Worm (Caenorhabditis elegans) whole organism, young adult: ENCODE measurements around the gene F35G2.1.
"Not testable (repeated sequence)": the region's sequence is repeated elsewhere in the genome, so short reads cannot be mapped to it uniquely, and the experiment has no call there.

Experiments
- B0336.3 ChIP-seq: fragments of 200-800 bp; sonication (Bioruptor generic); IDR thresholded peaks from 2 replicates; pipeline ENCODE4 v1.3.6; 2022; ENCODE audit warnings: missing genetic modification characterization, missing compliant biosample characterization
- D2030.7 ChIP-seq: fragments of 200-800 bp; sonication (Bioruptor generic); IDR thresholded peaks from 2 replicates; pipeline ENCODE4 v1.3.6; 2022; ENCODE audit warnings: missing genetic modification reagents, missing genetic modification characterization, missing compliant biosample characterization
- F39B2.1 ChIP-seq: fragments of 200-800 bp; sonication (Bioruptor generic); IDR thresholded peaks from 2 replicates; pipeline ENCODE4 v1.3.6; 2022; ENCODE audit warnings: missing genetic modification reagents, missing genetic modification characterization, missing compliant biosample characterization
- K12H6.12 ChIP-seq: fragments of 200-800 bp; sonication (Bioruptor generic); optimal IDR thresholded peaks from 2 replicates; lab custom pipeline; 2018; ENCODE audit warnings: mild to moderate bottlenecking, missing genetic modification characterization, missing compliant biosample characterization
- T26A5.8 ChIP-seq: sonication (generic microtip); optimal IDR thresholded peaks from 2 replicates; lab custom pipeline; 2016; ENCODE audit warnings: missing genetic modification characterization, missing compliant biosample characterization
- Y67H2A.10 ChIP-seq: fragments of 200-800 bp; sonication (Bioruptor generic); conservative IDR thresholded peaks from 2 replicates; pipeline ENCODE4 v1.3.6; 2022; ENCODE audit warnings: missing genetic modification reagents, missing genetic modification characterization, missing compliant biosample characterization
- Y79H2A.3 ChIP-seq: fragments of 200-800 bp; sonication (Bioruptor generic); conservative IDR thresholded peaks from 2 replicates; pipeline ENCODE4 v1.3.6; 2022; ENCODE audit warnings: missing genetic modification reagents, missing genetic modification characterization, missing compliant biosample characterization
- cebp-1 ChIP-seq, 2 experiments: fragments of 200-800 bp in 1 of 2; sonication (Bioruptor generic) in 1 of 2; sonication (generic microtip) in 1 of 2; IDR thresholded peaks in 1 of 2; optimal IDR thresholded peaks in 1 of 2; 2 replicates each; pipeline versions ENCODE4 v1.3.6 to Lab custom; 2017 to 2022; ENCODE audit warnings: missing compliant biosample characterization in 2 of 2, missing genetic modification characterization in 2 of 2, mild to moderate bottlenecking in 1 of 2, missing genetic modification reagents in 1 of 2, moderate library complexity in 1 of 2
- cebp-2 ChIP-seq: fragments of 200-800 bp; sonication (Bioruptor generic); IDR thresholded peaks from 2 replicates; pipeline ENCODE4 v1.3.6; 2022; ENCODE audit warnings: missing genetic modification characterization, missing compliant biosample characterization
- ceh-40 ChIP-seq: fragments of 200-800 bp; sonication (Bioruptor generic); IDR thresholded peaks from 2 replicates; pipeline ENCODE4 v1.3.6; 2022; ENCODE audit warnings: missing genetic modification characterization, missing compliant biosample characterization
- ceh-79 ChIP-seq: sonication (generic microtip); optimal IDR thresholded peaks from 2 replicates; lab custom pipeline; 2017; ENCODE audit warnings: mild to moderate bottlenecking, missing genetic modification characterization, missing compliant biosample characterization
- dox-1 ChIP-seq: fragments of 200-800 bp; sonication (Bioruptor generic); IDR thresholded peaks from 2 replicates; pipeline ENCODE4 v1.3.6; 2022; ENCODE audit warnings: missing genetic modification reagents, missing genetic modification characterization, missing compliant biosample characterization
- dpff-1 ChIP-seq: sonication (generic microtip); optimal IDR thresholded peaks from 2 replicates; lab custom pipeline; 2017; ENCODE audit warnings: mild to moderate bottlenecking, missing genetic modification characterization, missing compliant biosample characterization
- dpl-1 ChIP-seq: fragments of 150-350 bp; optimal IDR thresholded peaks from 2 replicates; lab custom pipeline; 2014; ENCODE audit warnings: missing biosample characterization, missing genetic modification reagents, missing genetic modification characterization
- ekl-4 ChIP-seq: fragments of 200-800 bp; sonication (Bioruptor generic); IDR thresholded peaks from 2 replicates; pipeline ENCODE4 v1.3.6; 2022; ENCODE audit warnings: missing genetic modification reagents, missing genetic modification characterization, missing compliant biosample characterization
- hlh-12 ChIP-seq: sonication (generic microtip); optimal IDR thresholded peaks from 2 replicates; lab custom pipeline; 2016; ENCODE audit warnings: missing genetic modification characterization, missing compliant biosample characterization
- lag-1 ChIP-seq: fragments of 200-800 bp; sonication (Bioruptor generic); IDR thresholded peaks from 2 replicates; pipeline ENCODE4 v1.3.6; 2022; ENCODE audit warnings: missing genetic modification reagents, missing genetic modification characterization, missing compliant biosample characterization
- madf-3 ChIP-seq: fragments of 200-800 bp; sonication (Bioruptor generic); IDR thresholded peaks from 2 replicates; pipeline ENCODE4 v1.3.6; 2022; ENCODE audit warnings: missing genetic modification reagents, missing genetic modification characterization, missing compliant biosample characterization
- madf-6 ChIP-seq: fragments of 200-800 bp; sonication (Bioruptor generic); IDR thresholded peaks from 2 replicates; pipeline ENCODE4 v1.3.6; 2022; ENCODE audit warnings: missing genetic modification reagents, missing genetic modification characterization, missing compliant biosample characterization
- madf-8 ChIP-seq: fragments of 200-800 bp; sonication (Bioruptor generic); conservative IDR thresholded peaks from 2 replicates; pipeline ENCODE4 v1.3.6; 2022; ENCODE audit warnings: missing genetic modification reagents, missing genetic modification characterization, missing compliant biosample characterization
- mxl-1 ChIP-seq: sonication (generic microtip); optimal IDR thresholded peaks from 2 replicates; lab custom pipeline; 2016; ENCODE audit warnings: missing genetic modification characterization, missing compliant biosample characterization
- nhr-80 ChIP-seq: sonication (generic microtip); optimal IDR thresholded peaks from 2 replicates; lab custom pipeline; 2016; ENCODE audit warnings: missing genetic modification characterization, missing compliant biosample characterization
- sptf-2 ChIP-seq: fragments of 200-800 bp; sonication (Bioruptor generic); optimal IDR thresholded peaks from 2 replicates; lab custom pipeline; 2018; ENCODE audit warnings: mild to moderate bottlenecking, missing genetic modification characterization, missing compliant biosample characterization
- tbp1 ChIP-seq: fragments of 200-800 bp; sonication (Bioruptor generic); optimal IDR thresholded peaks from 2 replicates; lab custom pipeline; 2018; ENCODE audit warnings: mild to moderate bottlenecking, missing genetic modification characterization, missing compliant biosample characterization
- tbx-9 ChIP-seq: sonication (generic microtip); optimal IDR thresholded peaks from 2 replicates; lab custom pipeline; 2016; ENCODE audit warnings: borderline replicate concordance, missing genetic modification characterization, inconsistent platforms, missing compliant biosample characterization
- ztf-22 ChIP-seq: fragments of 200-800 bp; sonication (Bioruptor generic); optimal IDR thresholded peaks from 2 replicates; lab custom pipeline; 2018; ENCODE audit warnings: mild to moderate bottlenecking, missing genetic modification characterization, moderate library complexity, missing compliant biosample characterization
- ztf-6 ChIP-seq: fragments of 200-800 bp; sonication (Bioruptor generic); IDR thresholded peaks from 2 replicates; pipeline ENCODE4 v1.3.6; 2022; ENCODE audit warnings: missing genetic modification reagents, missing genetic modification characterization, missing compliant biosample characterization

F35G2.1 gene

DNA sequence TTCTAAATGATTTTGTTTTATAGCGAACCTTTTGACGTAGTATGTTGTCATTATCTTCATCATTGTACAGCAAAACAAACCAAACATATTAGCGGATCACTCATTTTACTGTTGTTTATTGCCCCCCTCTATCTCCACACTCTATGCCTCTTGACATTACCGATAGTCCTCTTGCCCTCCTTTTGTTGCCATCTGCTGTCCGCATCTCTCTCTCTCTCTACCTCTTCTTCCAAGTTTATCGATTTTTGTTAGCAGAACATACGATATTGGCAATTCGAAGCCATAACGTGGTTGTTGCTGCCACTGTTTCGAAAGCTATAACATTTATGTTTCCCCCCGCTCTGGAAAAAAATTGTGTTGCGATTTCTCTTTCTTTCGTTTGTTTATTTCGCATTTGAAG, 45.1 kb upstream of the F35G2.1 start:
- no peak for TF ChIP-seq K12H6.12 (tag; lab: Kevin White, UChicago)

DNA sequence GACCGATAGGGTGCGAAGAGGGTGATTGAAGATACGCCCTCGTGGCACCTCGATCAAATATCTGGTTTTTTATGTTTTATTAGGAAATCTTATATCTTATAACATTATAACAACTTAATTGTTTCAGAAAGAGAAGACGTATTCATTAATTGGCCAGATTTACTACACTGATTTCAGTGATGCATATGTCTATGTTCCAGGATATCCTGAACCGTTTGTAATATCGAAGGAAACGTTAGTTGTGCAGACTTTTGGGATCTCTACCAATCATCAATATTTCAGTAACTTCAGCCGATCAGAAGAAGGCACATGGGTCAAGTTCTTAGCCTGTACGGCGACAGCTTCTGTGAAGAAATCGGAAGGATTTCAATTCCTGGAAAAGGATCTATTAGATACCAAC, 42.6 kb upstream of the F35G2.1 start:
- TF ChIP-seq mxl-1 (tag; lab: Kevin White, UChicago) (no peak), ekl-4 (GFP tag; lab: Robert Waterston, UW) (no peak), tbp1 (GFP tag; lab: Kevin White, UChicago) (no peak), ztf-6 (no peak), sptf-2 (GFP tag; lab: Kevin White, UChicago) (no peak), tbx-9 (no peak), dpff-1 (tag; lab: Kevin White, UChicago) (no peak), madf-8 (no peak), ceh-40 (GFP tag; lab: Robert Waterston, UW) (no peak), dpl-1 (GFP tag; lab: Kevin White, UChicago) (no peak), D2030.7 (GFP tag; lab: Robert Waterston, UW) (no peak), madf-3 (no peak), F39B2.1 (no peak), T26A5.8 (tag; lab: Kevin White, UChicago) (no peak), B0336.3 (GFP tag; lab: Robert Waterston, UW) (no peak), Y79H2A.3 (no peak), Y67H2A.10 (GFP tag; lab: Robert Waterston, UW) (no peak), ztf-22 (GFP tag; lab: Kevin White, UChicago) (no peak), hlh-12 (no peak), cebp-1 (GFP tag; IDR thresholded peaks at IDR 0.05; lab: Robert Waterston, UW) (no peak), cebp-1 (tag; optimal IDR thresholded peaks at IDR 0.05; lab: Kevin White, UChicago) (no peak)

DNA sequence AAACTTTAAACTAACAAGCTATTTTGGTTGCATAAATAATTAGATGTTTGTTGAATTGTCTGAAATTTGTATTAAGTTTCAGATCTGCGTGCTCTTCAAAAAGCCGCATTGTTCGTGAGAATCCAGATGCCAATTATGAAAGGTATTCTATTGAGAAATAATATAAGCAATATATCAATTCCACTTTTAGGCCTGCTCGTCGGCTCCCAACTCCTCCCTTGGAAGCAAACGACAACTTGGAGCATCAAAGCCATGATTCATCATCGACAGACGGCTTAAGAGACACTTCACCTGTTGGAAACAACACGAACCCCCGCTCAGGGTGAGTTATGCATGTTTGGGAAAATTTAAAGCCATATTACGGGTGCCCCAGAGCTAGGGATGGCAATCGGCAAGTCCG, 40.3 kb upstream of the F35G2.1 start:
- TF ChIP-seq cebp-1 (GFP tag; IDR thresholded peaks at IDR 0.05; lab: Robert Waterston, UW) (no peak), cebp-1 (tag; optimal IDR thresholded peaks at IDR 0.05; lab: Kevin White, UChicago) (no peak), cebp-2 (GFP tag; lab: Robert Waterston, UW) (0 out of 2 replicates have a peak, but pooled peaks have one; percentile 50), D2030.7 (GFP tag; lab: Robert Waterston, UW) (no peak)

DNA sequence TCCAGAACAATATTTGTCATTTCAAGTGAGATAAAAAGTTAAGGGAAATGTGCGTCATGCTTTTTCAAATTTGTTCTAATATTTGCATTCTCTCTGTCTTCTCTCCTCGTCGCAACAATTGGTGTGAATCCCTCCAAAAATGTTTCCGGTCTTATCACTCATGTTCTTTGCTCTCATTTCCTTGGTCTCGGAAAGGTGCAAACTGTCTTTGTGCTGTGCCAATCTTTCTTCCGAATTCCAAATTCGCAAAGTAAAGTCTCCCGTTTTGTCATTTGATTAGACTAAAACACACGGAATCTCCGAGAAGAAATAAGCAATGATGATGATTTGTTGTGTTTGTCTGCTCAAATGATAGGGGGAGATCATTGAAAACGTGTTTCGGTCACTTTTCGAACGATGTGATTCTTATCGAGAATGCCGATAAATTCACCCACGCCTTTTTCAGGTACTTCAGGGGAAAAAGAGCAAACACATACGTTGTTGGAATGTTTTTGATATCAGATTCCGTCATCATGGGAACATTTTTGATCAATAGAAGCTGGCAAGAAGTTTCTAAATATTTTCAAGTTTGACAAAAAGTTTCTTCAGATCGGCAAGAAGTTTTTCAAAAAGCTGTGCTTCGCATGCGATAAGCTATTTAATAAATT, 37.5 kb upstream of the F35G2.1 start:
- no peak for TF ChIP-seq dpff-1 (tag; lab: Kevin White, UChicago)
- no peak for TF ChIP-seq lag-1 (GFP tag; lab: Robert Waterston, UW)
- peak; percentile 68 for TF ChIP-seq nhr-80 (tag; lab: Kevin White, UChicago)

DNA sequence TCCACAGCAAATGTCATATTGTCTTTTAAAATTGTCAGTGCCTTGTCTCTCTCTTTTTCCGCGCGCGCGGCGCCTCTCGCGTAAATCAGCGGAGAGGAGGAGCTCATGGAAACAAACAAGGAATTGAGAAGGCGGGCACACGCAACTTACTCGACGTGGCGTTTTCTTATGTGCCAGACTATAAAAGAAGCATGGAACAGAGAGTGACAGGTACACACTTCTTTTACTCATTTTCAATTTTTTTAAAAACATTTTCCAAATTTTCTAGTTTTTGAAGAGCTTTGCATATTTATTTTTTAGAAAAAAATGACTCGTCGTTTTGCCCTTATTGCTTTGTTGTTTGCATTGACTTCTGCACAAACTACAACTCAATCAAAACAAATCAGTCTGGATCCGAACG, 35.1 kb upstream of the F35G2.1 start, which contains the start of gene F20B10.3:
Gene F20B10.3, plus strand, starts transcription at position 301 of the 400 bp plus-strand sequence.
- TF ChIP-seq madf-6 (GFP tag; lab: Robert Waterston, UW) (no peak), dox-1 (no peak), hlh-12 (no peak)

DNA sequence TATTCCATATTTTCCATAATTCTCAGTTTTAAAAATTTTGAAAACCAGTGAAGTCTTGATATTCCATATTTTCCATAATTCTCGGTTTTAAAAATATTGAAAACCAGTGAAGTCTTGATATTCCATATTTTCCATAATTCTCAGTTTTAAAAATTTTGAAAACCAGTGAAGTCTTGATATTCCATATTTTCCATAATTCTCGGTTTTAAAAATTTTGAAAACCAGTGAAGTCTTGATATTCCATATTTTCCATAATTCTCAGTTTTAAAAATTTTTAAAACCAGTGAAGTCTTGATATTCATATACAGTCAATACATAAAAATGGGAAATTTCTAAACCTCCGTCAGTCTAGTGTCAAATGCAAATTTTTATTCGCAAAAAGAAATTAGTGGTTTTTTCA, 32.7 kb upstream of the F35G2.1 start:
- 0 out of 2 replicates have a peak, but pooled peaks have one; percentile 24 for TF ChIP-seq madf-3

DNA sequence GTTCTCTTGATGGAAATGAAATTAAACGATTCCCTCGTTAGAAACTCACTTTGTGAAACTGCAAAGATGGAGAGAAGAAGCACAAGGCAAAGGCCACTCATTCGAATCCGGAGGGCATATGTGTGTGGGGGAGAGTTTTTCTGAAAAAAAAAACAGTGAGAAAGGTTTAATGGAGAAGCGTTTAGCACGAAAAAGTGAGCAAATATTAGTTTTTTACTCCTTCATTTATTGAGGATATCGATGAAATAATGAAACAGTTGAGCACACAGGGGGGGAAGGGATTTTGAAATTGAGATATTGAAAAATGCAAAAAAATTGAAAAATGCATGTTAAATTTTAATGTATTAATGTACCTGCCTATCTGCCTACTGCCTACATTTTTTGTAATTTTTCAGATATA, 24.8 kb upstream of the F35G2.1 start, which contains the start of gene nlr-1:
Gene nlr-1, minus strand, starts transcription at position 101 of the 400 bp plus-strand sequence.
- TF ChIP-seq ceh-79 (tag; lab: Kevin White, UChicago); dox-1; B0336.3 (GFP tag; lab: Robert Waterston, UW): not testable (repeated sequence)
